Fruit fly (Drosophila melanogaster) whole organism, embryonic: Measurements from ENCODE around the gene Reepl1.

ENCODE experiments used
- Adf1 ChIP-seq: fragments of 200-800 bp; sonication (Bioruptor generic); IDR thresholded peaks from 2 replicates; pipeline ENCODE4 v1.3.6; 2022; ENCODE audit warnings: missing biosample characterization, missing genetic modification characterization
- Asciz ChIP-seq: fragments of 200-800 bp; sonication (Bioruptor generic); optimal IDR thresholded peaks from 2 replicates; lab custom pipeline; 2017; ENCODE audit warnings: missing biosample characterization, mild to moderate bottlenecking, missing genetic modification characterization, missing genetic modification reagents
- CG11696 ChIP-seq: fragments of 200-800 bp; sonication (Bioruptor generic); IDR thresholded peaks from 2 replicates; pipeline ENCODE4 v1.3.6; 2022; ENCODE audit warnings: missing biosample characterization, missing genetic modification characterization
- CG12104 ChIP-seq: fragments of 200-800 bp; sonication (Bioruptor generic); optimal IDR thresholded peaks from 3 replicates; lab custom pipeline; 2016; ENCODE audit warnings: missing biosample characterization, missing genetic modification characterization
- CG12769 ChIP-seq: fragments of 200-800 bp; sonication (Bioruptor generic); optimal IDR thresholded peaks from 2 replicates; lab custom pipeline; 2019; ENCODE audit warnings: missing biosample characterization, mild to moderate bottlenecking, missing genetic modification characterization, moderate library complexity
- CG13123 ChIP-seq: fragments of 200-800 bp; sonication (Bioruptor generic); optimal IDR thresholded peaks from 2 replicates; lab custom pipeline; 2016; ENCODE audit warnings: missing biosample characterization, missing genetic modification characterization
- CG13287 ChIP-seq: fragments of 200-800 bp; sonication (Bioruptor generic); IDR thresholded peaks from 2 replicates; pipeline ENCODE4 v1.3.6; 2022; ENCODE audit warnings: missing biosample characterization, missing genetic modification characterization; ENCODE audit not compliant: partially characterized antibody
- CG13894 ChIP-seq: fragments of 200-800 bp; sonication (Bioruptor generic); optimal IDR thresholded peaks from 3 replicates; lab custom pipeline; 2018; ENCODE audit warnings: missing biosample characterization, mild to moderate bottlenecking, missing genetic modification characterization, moderate library complexity
- CG2129 ChIP-seq: fragments of 200-800 bp; sonication (Bioruptor generic); IDR thresholded peaks from 2 replicates; pipeline ENCODE4 v1.3.6; 2022; ENCODE audit warnings: missing biosample characterization, missing genetic modification characterization; ENCODE audit not compliant: partially characterized antibody
- CG31224 ChIP-seq: fragments of 200-800 bp; sonication (Bioruptor generic); IDR thresholded peaks from 2 replicates; pipeline ENCODE4 v1.3.6; 2022; ENCODE audit warnings: missing biosample characterization, missing genetic modification characterization
- CG34224 ChIP-seq: fragments of 200-800 bp; sonication (Bioruptor generic); IDR thresholded peaks from 3 replicates; pipeline ENCODE4 v1.3.6; 2022; ENCODE audit warnings: missing biosample characterization, missing genetic modification characterization; ENCODE audit not compliant: partially characterized antibody
- CG3847 ChIP-seq: fragments of 200-800 bp; sonication (Bioruptor generic); IDR thresholded peaks from 2 replicates; pipeline ENCODE4 v1.3.6; 2022; ENCODE audit warnings: missing biosample characterization, missing genetic modification characterization
- CG4854 ChIP-seq: fragments of 200-800 bp; sonication (Bioruptor generic); optimal IDR thresholded peaks from 2 replicates; lab custom pipeline; 2016; ENCODE audit warnings: missing biosample characterization, missing genetic modification characterization, inconsistent platforms
- CG6689 ChIP-seq: fragments of 200-800 bp; sonication (Bioruptor generic); IDR thresholded peaks from 2 replicates; pipeline ENCODE4 v1.3.6; 2022; ENCODE audit warnings: missing biosample characterization, missing genetic modification characterization
- CG6765 ChIP-seq: fragments of 200-800 bp; sonication (Bioruptor generic); optimal IDR thresholded peaks from 3 replicates; lab custom pipeline; 2017; ENCODE audit warnings: missing biosample characterization, mild to moderate bottlenecking, missing genetic modification characterization
- CG9932 ChIP-seq: fragments of 200-800 bp; sonication (Bioruptor generic); IDR thresholded peaks from 2 replicates; pipeline ENCODE4 v1.3.6; 2022; ENCODE audit warnings: missing biosample characterization, missing genetic modification characterization
- D19B ChIP-seq: fragments of 200-800 bp; sonication (Bioruptor generic); optimal IDR thresholded peaks from 2 replicates; lab custom pipeline; 2017; ENCODE audit warnings: missing biosample characterization, mild to moderate bottlenecking, missing genetic modification characterization
- Dbx ChIP-seq: fragments of 200-800 bp; sonication (Bioruptor generic); IDR thresholded peaks from 3 replicates; pipeline ENCODE4 v1.3.6; 2022; ENCODE audit warnings: missing biosample characterization, missing genetic modification characterization
- Deaf1 ChIP-seq: fragments of 200-800 bp; optimal IDR thresholded peaks from 3 replicates; lab custom pipeline; 2019; ENCODE audit warnings: missing biosample characterization, mild to moderate bottlenecking, missing genetic modification characterization, moderate library complexity
- E2f1 ChIP-seq: fragments of 200-800 bp; sonication (Bioruptor generic); IDR thresholded peaks from 2 replicates; pipeline ENCODE4 v1.3.6; 2022; ENCODE audit warnings: missing biosample characterization, missing genetic modification characterization
- E2f2 ChIP-seq: fragments of 200-800 bp; sonication (Bioruptor generic); IDR thresholded peaks from 2 replicates; pipeline ENCODE4 v1.3.6; 2022; ENCODE audit warnings: missing biosample characterization, missing genetic modification characterization
- Ets65A ChIP-seq: fragments of 200-800 bp; sonication (Bioruptor generic); peaks from one replicate; lab custom pipeline; 2016; ENCODE audit warnings: missing biosample characterization, missing genetic modification characterization
- Fer2 ChIP-seq: fragments of 200-800 bp; sonication (Bioruptor generic); optimal IDR thresholded peaks from 2 replicates; lab custom pipeline; 2018; ENCODE audit warnings: missing biosample characterization, mild to moderate bottlenecking, missing genetic modification characterization, moderate library complexity
- H15 ChIP-seq: fragments of 200-800 bp; sonication (Bioruptor generic); IDR thresholded peaks from 3 replicates; pipeline ENCODE4 v1.3.6; 2022; ENCODE audit warnings: missing biosample characterization, missing genetic modification characterization
- Med ChIP-seq: fragments of 200-800 bp; sonication (Bioruptor generic); peaks from one replicate; lab custom pipeline; 2016; ENCODE audit warnings: missing biosample characterization, missing genetic modification characterization, mild to moderate bottlenecking, inconsistent platforms, moderate library complexity
- Meics ChIP-seq: fragments of 200-800 bp; sonication (Bioruptor generic); optimal IDR thresholded peaks from 2 replicates; lab custom pipeline; 2017; ENCODE audit warnings: missing biosample characterization, mild to moderate bottlenecking, missing genetic modification characterization
- Myb ChIP-seq: fragments of 200-800 bp; sonication (Bioruptor generic); optimal IDR thresholded peaks from 2 replicates; lab custom pipeline; 2016; ENCODE audit warnings: missing biosample characterization, missing genetic modification characterization
- NfI ChIP-seq: fragments of 200-800 bp; sonication (Bioruptor generic); optimal IDR thresholded peaks from 3 replicates; lab custom pipeline; 2018; ENCODE audit warnings: missing biosample characterization, mild to moderate bottlenecking, missing genetic modification characterization, moderate library complexity
- Ravus ChIP-seq: fragments of 200-800 bp; sonication (Bioruptor generic); IDR thresholded peaks from 2 replicates; pipeline ENCODE4 v1.3.6; 2022; ENCODE audit warnings: missing biosample characterization, missing genetic modification characterization
- Taf1 ChIP-seq: fragments of 200-800 bp; sonication (Bioruptor generic); IDR thresholded peaks from 2 replicates; pipeline ENCODE4 v1.3.6; 2022; ENCODE audit warnings: missing biosample characterization, missing genetic modification characterization
- abd-A ChIP-seq: fragments of 200-800 bp; sonication (Bioruptor generic); optimal IDR thresholded peaks from 3 replicates; lab custom pipeline; 2019; ENCODE audit warnings: missing biosample characterization, mild to moderate bottlenecking, missing genetic modification characterization, moderate library complexity
- cato ChIP-seq: fragments of 200-800 bp; sonication (Bioruptor generic); optimal IDR thresholded peaks from 2 replicates; lab custom pipeline; 2016; ENCODE audit warnings: missing biosample characterization, missing genetic modification characterization, borderline replicate concordance
- caup ChIP-seq: fragments of 200-800 bp; sonication (Bioruptor generic); optimal IDR thresholded peaks from 3 replicates; lab custom pipeline; 2017; ENCODE audit warnings: missing biosample characterization, mild to moderate bottlenecking, missing genetic modification characterization, moderate library complexity; ENCODE audit not compliant: severe bottlenecking
- chinmo ChIP-seq: fragments of 200-800 bp; sonication (Bioruptor generic); IDR thresholded peaks from 4 replicates; pipeline ENCODE4 v1.3.6; 2022; ENCODE audit warnings: missing biosample characterization, missing genetic modification characterization; ENCODE audit not compliant: partially characterized antibody
- chn ChIP-seq: fragments of 200-800 bp; sonication (Bioruptor generic); optimal IDR thresholded peaks from 2 replicates; lab custom pipeline; 2016; ENCODE audit warnings: missing biosample characterization, missing genetic modification characterization
- crol ChIP-seq: fragments of 200-800 bp; sonication (Bioruptor generic); IDR thresholded peaks from 2 replicates; pipeline ENCODE4 v1.3.6; 2022; ENCODE audit warnings: missing biosample characterization, missing genetic modification characterization
- dmrt99B ChIP-seq: fragments of 200-800 bp; sonication (Bioruptor generic); optimal IDR thresholded peaks from 2 replicates; lab custom pipeline; 2018; ENCODE audit warnings: missing biosample characterization, mild to moderate bottlenecking, missing genetic modification characterization, moderate library complexity
- dpn ChIP-seq, 2 experiments: fragments of 200-800 bp; sonication (Bioruptor generic); optimal IDR thresholded peaks; 3 replicates each; lab custom pipeline; 2016; ENCODE audit warnings: missing biosample characterization in 2 of 2, missing genetic modification characterization in 2 of 2
- her ChIP-seq: fragments of 200-800 bp; sonication (Bioruptor generic); optimal IDR thresholded peaks from 2 replicates; lab custom pipeline; 2016; ENCODE audit warnings: missing biosample characterization, missing genetic modification characterization
- lilli ChIP-seq: fragments of 200-800 bp; sonication (Bioruptor generic); optimal IDR thresholded peaks from 3 replicates; lab custom pipeline; 2016; ENCODE audit warnings: missing biosample characterization, missing genetic modification characterization
- lola ChIP-seq, 3 experiments: fragments of >200 bp in 2 of 3; fragments of 200-800 bp in 1 of 3; sonication (Bioruptor generic) in 1 of 3; optimal IDR thresholded peaks; 2 replicates each; lab custom pipeline; 2017 to 2019; ENCODE audit warnings: missing biosample characterization in 3 of 3, missing genetic modification characterization in 3 of 3, mild to moderate bottlenecking in 1 of 3, moderate library complexity in 1 of 3
- ranshi ChIP-seq: fragments of 200-800 bp; sonication (Bioruptor generic); IDR thresholded peaks from 2 replicates; pipeline ENCODE4 v1.3.6; 2022; ENCODE audit warnings: missing biosample characterization, missing genetic modification characterization
- slbo ChIP-seq: fragments of 200-800 bp; sonication (Bioruptor generic); IDR thresholded peaks from 2 replicates; pipeline ENCODE4 v1.3.6; 2022; ENCODE audit warnings: missing biosample characterization, missing genetic modification characterization
- so ChIP-seq: fragments of 200-800 bp; sonication (Bioruptor generic); IDR thresholded peaks from 3 replicates; pipeline ENCODE4 v1.3.6; 2022; ENCODE audit warnings: missing biosample characterization, missing genetic modification characterization
- trem ChIP-seq: fragments of 200-800 bp; optimal IDR thresholded peaks from 3 replicates; lab custom pipeline; 2019; ENCODE audit warnings: missing biosample characterization, mild to moderate bottlenecking, missing genetic modification characterization, moderate library complexity
- zfh1 ChIP-seq: fragments of 200-800 bp; sonication (Bioruptor generic); IDR thresholded peaks from 3 replicates; pipeline ENCODE4 v1.3.6; 2022; ENCODE audit warnings: missing biosample characterization, missing genetic modification characterization
- zfh2 ChIP-seq: fragments of 200-800 bp; sonication (Bioruptor generic); optimal IDR thresholded peaks from 2 replicates; lab custom pipeline; 2016; ENCODE audit warnings: missing biosample characterization, missing genetic modification characterization

Gene Reepl1

dm6 chrX:11556774-11557173, 15.7 kb upstream of the Reepl1 start (continued):
- no peak for TF ChIP-seq abd-A (tag; lab: Kevin White, UChicago)
- peak; percentile 80 for TF ChIP-seq crol (GFP tag; lab: Robert Waterston, UW)

dm6 chrX:11558389-11558908, 14.1 kb upstream of the Reepl1 start, which contains the start of gene CG1572:
Gene CG1572, minus strand, starts transcription at chrX:11558654.
- TF ChIP-seq CG2129 (GFP tag; lab: Robert Waterston, UW) (no peak), CG13123 (GFP tag; lab: Kevin White, UChicago) (no peak), CG12769 (tag; lab: Kevin White, UChicago) (peak; percentile 21), zfh1 (GFP tag; lab: Robert Waterston, UW) (peak; percentile 46; the same call in 1 of the 3 replicates), lilli (GFP tag; lab: Kevin White, UChicago) (peak; percentile 28), so (0 out of 3 replicates have a peak, but pooled peaks have one; percentile 43), Asciz (GFP tag; lab: Kevin White, UChicago) (no peak), Med (GFP tag; lab: Kevin White, UChicago) (peak; percentile 79), CG31224 (0 out of 2 replicates have a peak, but pooled peaks have one; percentile 17), H15 (no peak), caup (GFP tag; lab: Kevin White, UChicago) (peak; percentile 1), Ravus (GFP tag; lab: Robert Waterston, UW) (no peak), CG11696 (GFP tag; lab: Robert Waterston, UW) (peak; percentile 63), Myb (GFP tag; lab: Kevin White, UChicago) (no peak), E2f1 (GFP tag; lab: Robert Waterston, UW) (0 out of 2 replicates have a peak, but pooled peaks have one; percentile 9), dpn (GFP tag; optimal IDR thresholded peaks at IDR 0.05; lab: Kevin White, UChicago) (peak in 1 of 2 experiments; percentile 0), trem (tag; lab: Kevin White, UChicago) (no peak), dmrt99B (tag; lab: Kevin White, UChicago) (no peak), her (GFP tag; lab: Kevin White, UChicago) (peak; percentile 35), CG12104 (no peak), Taf1 (GFP tag; lab: Robert Waterston, UW) (no peak), NfI (GFP tag; lab: Kevin White, UChicago) (peak; percentile 20), CG13894 (tag; lab: Kevin White, UChicago) (peak; percentile 30), Dbx (GFP tag; lab: Robert Waterston, UW) (peak; percentile 49; the same call in 2 of the 3 replicates), CG6765 (GFP tag; lab: Kevin White, UChicago) (peak; percentile 26), CG4854 (GFP tag; lab: Kevin White, UChicago) (no peak), Adf1 (GFP tag; lab: Robert Waterston, UW) (peak; percentile 92), cato (GFP tag; lab: Kevin White, UChicago) (no peak), lola (GFP tag; optimal IDR thresholded peaks at IDR 0.05; lab: Kevin White, UChicago) (no peak), CG34224 (GFP tag; lab: Robert Waterston, UW) (peak; percentile 37; the same call in 1 of the 3 replicates), Meics (GFP tag; lab: Kevin White, UChicago) (peak; percentile 11), CG6689 (GFP tag; lab: Robert Waterston, UW) (0 out of 2 replicates have a peak, but pooled peaks have one; percentile 29), Ets65A (peak; percentile 87), Deaf1 (tag; lab: Kevin White, UChicago) (peak; percentile 22), Fer2 (tag; lab: Kevin White, UChicago) (no peak), CG3847 (GFP tag; lab: Robert Waterston, UW) (0 out of 2 replicates have a peak, but pooled peaks have one; percentile 12), chn (no peak), CG9932 (GFP tag; lab: Robert Waterston, UW) (peak; percentile 36; the same call in 1 of the 2 replicates), chinmo (GFP tag; lab: Robert Waterston, UW) (0 out of 4 replicates have a peak, but pooled peaks have one; percentile 46), slbo (GFP tag; lab: Robert Waterston, UW) (peak; percentile 26; the same call in 1 of the 2 replicates), D19B (GFP tag; lab: Kevin White, UChicago) (peak; percentile 78), zfh2 (GFP tag; lab: Kevin White, UChicago) (no peak), ranshi (peak; percentile 34; the same call in 1 of the 2 replicates), E2f2 (GFP tag; lab: Robert Waterston, UW) (peak; percentile 23; the same call in 1 of the 2 replicates), CG13287 (peak; percentile 8; the same call in 1 of the 2 replicates)
